Worm (Caenorhabditis elegans) whole organism, midembryonic: ENCODE measurements around the gene srlf-4.

ENCODE experiments used
- T22C8.4 ChIP-seq: fragments of 200-800 bp; sonication (Bioruptor generic); IDR thresholded peaks from 2 replicates; pipeline ENCODE4 v1.3.6; 2022; ENCODE audit warnings: missing genetic modification characterization, missing compliant biosample characterization
- ref-1 ChIP-seq: fragments of 200-800 bp; sonication (Bioruptor generic); conservative IDR thresholded peaks from 2 replicates; pipeline ENCODE4 v1.3.6; 2022; ENCODE audit warnings: missing genetic modification reagents, missing genetic modification characterization, missing compliant biosample characterization
- ztf-29 ChIP-seq: fragments of 200-800 bp; sonication (Bioruptor generic); IDR thresholded peaks from 2 replicates; pipeline ENCODE4 v1.3.6; 2022; ENCODE audit warnings: missing genetic modification reagents, missing genetic modification characterization, missing compliant biosample characterization

DNA sequence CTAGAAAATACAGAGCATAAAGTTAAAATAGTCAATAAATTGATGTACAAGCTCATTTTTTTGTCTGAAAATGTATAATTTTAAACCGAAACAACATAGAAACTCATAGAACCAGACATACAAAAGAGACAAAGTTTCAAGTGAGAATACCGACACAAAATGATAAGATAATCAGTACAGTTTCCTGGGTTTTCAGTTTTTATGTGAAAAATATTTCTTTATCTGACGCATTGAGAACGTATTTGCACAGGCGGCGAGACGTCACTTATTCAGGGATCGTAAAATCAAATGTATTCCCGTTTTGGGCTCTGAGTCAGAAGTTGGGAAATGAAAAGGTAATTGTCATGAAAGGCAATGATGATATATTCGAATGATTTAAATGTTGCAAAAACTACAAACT, 33.8 kb downstream of the srlf-4 start, which contains the start of gene K08D8.6:
- TF ChIP-seq ztf-29 (no peak), ref-1 (no peak), T22C8.4 (GFP tag; lab: Robert Waterston, UW) (no peak)
